Worm (Caenorhabditis elegans): Measurements from ENCODE around the gene cpt-2.
"Not testable (repeated sequence)": the region's sequence is repeated elsewhere in the genome, so short reads cannot be mapped to it uniquely, and the experiment has no call there.

DNA sequence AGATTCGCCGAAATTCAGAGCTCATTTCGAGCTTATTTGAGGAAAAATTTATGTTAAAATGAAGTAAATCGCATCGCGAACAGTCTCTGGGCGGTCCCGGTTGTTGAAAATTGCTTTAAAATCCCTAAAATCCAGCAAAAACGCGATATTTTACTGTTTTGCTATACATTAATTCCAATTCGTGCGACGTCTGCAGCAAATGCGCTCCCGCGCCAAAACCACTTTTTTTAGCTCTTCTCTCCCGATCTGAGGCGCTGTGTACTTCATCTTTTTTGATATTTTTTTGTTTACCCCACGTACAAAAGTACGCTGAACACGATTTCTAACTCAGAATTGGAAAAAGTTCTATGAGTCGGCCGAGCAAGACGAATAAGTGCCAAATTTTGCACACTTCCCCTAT lies 19.5 kb downstream of the cpt-2 start, which contains the start of gene R07H5.16:
- not testable (repeated sequence) for TF ChIP-seq T22C8.4 (GFP tag; IDR thresholded peaks at IDR 0.05); cog-1 (tag; optimal IDR thresholded peaks at IDR 0.05); flt-1 (GFP tag; IDR thresholded peaks at IDR 0.05); ztf-23 (GFP tag; IDR thresholded peaks at IDR 0.05); med-1 (GFP tag; optimal IDR thresholded peaks at IDR 0.05; ENCODE audit: insufficient read depth); ref-1 (GFP tag; conservative IDR thresholded peaks at IDR 0.05); tab-1 (GFP tag; IDR thresholded peaks at IDR 0.05)
- TF ChIP-seq klf-2 (GFP tag; conservative IDR thresholded peaks at IDR 0.05): 0 out of 2 replicates have a peak, but pooled peaks have one; percentile 39
